Fruit fly (Drosophila melanogaster) whole organism, embryonic: ENCODE results near the gene SdicB.
A peak's percentile ranks its signal among the peaks of the same experiment; 100 is the strongest.

ENCODE experiments used
- Antp ChIP-seq: fragments of 200-800 bp; sonication (Bioruptor generic); optimal IDR thresholded peaks from 3 replicates; lab custom pipeline; 2016; ENCODE audit warnings: missing biosample characterization, missing genetic modification characterization
- Asciz ChIP-seq: fragments of 200-800 bp; sonication (Bioruptor generic); optimal IDR thresholded peaks from 2 replicates; lab custom pipeline; 2017; ENCODE audit warnings: missing biosample characterization, mild to moderate bottlenecking, missing genetic modification characterization, missing genetic modification reagents
- B-H1 ChIP-seq: fragments of 200-800 bp; sonication (Bioruptor generic); IDR thresholded peaks from 3 replicates; pipeline ENCODE4 v1.3.6; 2022; ENCODE audit warnings: missing biosample characterization, missing genetic modification characterization
- CG10979 ChIP-seq: fragments of 200-800 bp; sonication (Bioruptor generic); optimal IDR thresholded peaks from 2 replicates; lab custom pipeline; 2018; ENCODE audit warnings: missing biosample characterization, mild to moderate bottlenecking, missing genetic modification characterization, moderate library complexity
- CG11504 ChIP-seq: fragments of 200-800 bp; sonication (Bioruptor generic); optimal IDR thresholded peaks from 3 replicates; lab custom pipeline; 2019; ENCODE audit warnings: missing biosample characterization, mild to moderate bottlenecking, missing genetic modification characterization, moderate library complexity
- CG12071 ChIP-seq: fragments of 200-800 bp; sonication (Bioruptor generic); optimal IDR thresholded peaks from 3 replicates; lab custom pipeline; 2018; ENCODE audit warnings: missing biosample characterization, mild to moderate bottlenecking, missing genetic modification characterization
- CG12299 ChIP-seq: fragments of 200-800 bp; sonication (Bioruptor generic); optimal IDR thresholded peaks from 2 replicates; lab custom pipeline; 2018; ENCODE audit warnings: missing biosample characterization, mild to moderate bottlenecking, missing genetic modification characterization
- CG1233 ChIP-seq: fragments of 200-800 bp; sonication (Bioruptor generic); optimal IDR thresholded peaks from 4 replicates; lab custom pipeline; 2018; ENCODE audit warnings: missing biosample characterization, mild to moderate bottlenecking, missing genetic modification characterization
- CG13775 ChIP-seq: fragments of 200-800 bp; sonication (Bioruptor generic); optimal IDR thresholded peaks from 3 replicates; lab custom pipeline; 2017; ENCODE audit warnings: missing biosample characterization, mild to moderate bottlenecking, missing genetic modification characterization
- CG13894 ChIP-seq: fragments of 200-800 bp; sonication (Bioruptor generic); optimal IDR thresholded peaks from 3 replicates; lab custom pipeline; 2018; ENCODE audit warnings: missing biosample characterization, mild to moderate bottlenecking, missing genetic modification characterization, moderate library complexity
- CG1529 ChIP-seq: fragments of 200-800 bp; sonication (Bioruptor generic); optimal IDR thresholded peaks from 3 replicates; lab custom pipeline; 2018; ENCODE audit warnings: missing biosample characterization, missing genetic modification characterization
- CG16863 ChIP-seq: fragments of 200-800 bp; sonication (Bioruptor generic); optimal IDR thresholded peaks from 3 replicates; lab custom pipeline; 2016; ENCODE audit warnings: missing biosample characterization, missing genetic modification characterization
- CG17568 ChIP-seq: fragments of 200-800 bp; sonication (Bioruptor generic); optimal IDR thresholded peaks from 2 replicates; lab custom pipeline; 2018; ENCODE audit warnings: missing biosample characterization, mild to moderate bottlenecking, missing genetic modification characterization, moderate library complexity
- CG17612 ChIP-seq: fragments of 200-800 bp; sonication (Bioruptor generic); IDR thresholded peaks from 2 replicates; pipeline ENCODE4 v1.3.6; 2022; ENCODE audit warnings: missing biosample characterization, missing genetic modification characterization
- CG17912 ChIP-seq: fragments of 200-800 bp; sonication (Bioruptor generic); optimal IDR thresholded peaks from 2 replicates; lab custom pipeline; 2018; ENCODE audit warnings: missing biosample characterization, mild to moderate bottlenecking, missing genetic modification characterization
- CG18011 ChIP-seq: fragments of 200-800 bp; sonication (Bioruptor generic); optimal IDR thresholded peaks from 2 replicates; lab custom pipeline; 2017; ENCODE audit warnings: missing biosample characterization, missing genetic modification characterization, mild to moderate bottlenecking, moderate library complexity, missing genotype
- CG30431 ChIP-seq: fragments of 200-800 bp; sonication (Bioruptor generic); optimal IDR thresholded peaks from 2 replicates; lab custom pipeline; 2017; ENCODE audit warnings: missing biosample characterization, missing genetic modification characterization
- CG31365 ChIP-seq: fragments of 200-800 bp; sonication (Bioruptor generic); optimal IDR thresholded peaks from 2 replicates; lab custom pipeline; 2018; ENCODE audit warnings: missing biosample characterization, mild to moderate bottlenecking, missing genetic modification characterization
- CG3995 ChIP-seq: fragments of 200-800 bp; sonication (Bioruptor generic); optimal IDR thresholded peaks from 3 replicates; lab custom pipeline; 2016; ENCODE audit warnings: missing biosample characterization, missing genetic modification characterization
- CG4360 ChIP-seq: fragments of 200-800 bp; sonication (Bioruptor generic); IDR thresholded peaks from 2 replicates; pipeline ENCODE4 v1.3.6; 2022; ENCODE audit warnings: missing biosample characterization, missing genetic modification characterization
- CG43689 ChIP-seq: fragments of 200-800 bp; sonication (Bioruptor generic); IDR thresholded peaks from 2 replicates; pipeline ENCODE4 v1.3.6; 2022; ENCODE audit warnings: missing biosample characterization, missing genetic modification characterization
- CG6689 ChIP-seq: fragments of 200-800 bp; sonication (Bioruptor generic); IDR thresholded peaks from 2 replicates; pipeline ENCODE4 v1.3.6; 2022; ENCODE audit warnings: missing biosample characterization, missing genetic modification characterization
- CG8765 ChIP-seq: fragments of 200-800 bp; sonication (Bioruptor generic); IDR thresholded peaks from 2 replicates; pipeline ENCODE4 v1.3.6; 2022; ENCODE audit warnings: missing biosample characterization, missing genetic modification characterization
- CG9932 ChIP-seq: fragments of 200-800 bp; sonication (Bioruptor generic); IDR thresholded peaks from 2 replicates; pipeline ENCODE4 v1.3.6; 2022; ENCODE audit warnings: missing biosample characterization, missing genetic modification characterization
- Chrac-16 ChIP-seq: fragments of 200-800 bp; sonication (Bioruptor generic); optimal IDR thresholded peaks from 3 replicates; lab custom pipeline; 2016; ENCODE audit warnings: missing biosample characterization, missing genetic modification characterization
- CkIIα-i1 ChIP-seq: fragments of 200-800 bp; sonication (Bioruptor generic); IDR thresholded peaks from 2 replicates; pipeline ENCODE4 v1.3.6; 2022; ENCODE audit warnings: missing biosample characterization, missing genetic modification characterization
- Dfd ChIP-seq, 2 experiments: fragments of >200 bp; optimal IDR thresholded peaks; 2 replicates each; lab custom pipeline; 2017; ENCODE audit warnings: missing biosample characterization in 2 of 2, missing genetic modification characterization in 2 of 2
- Dref ChIP-seq: fragments of 200-800 bp; sonication (Bioruptor generic); IDR thresholded peaks from 2 replicates; pipeline ENCODE4 v1.3.6; 2022; ENCODE audit warnings: missing biosample characterization, missing genetic modification characterization
- Fer1 ChIP-seq: fragments of 200-800 bp; sonication (Bioruptor generic); optimal IDR thresholded peaks from 2 replicates; lab custom pipeline; 2017; ENCODE audit warnings: missing biosample characterization, mild to moderate bottlenecking, missing genetic modification characterization
- Fer3 ChIP-seq: fragments of 200-800 bp; sonication (Bioruptor generic); optimal IDR thresholded peaks from 2 replicates; lab custom pipeline; 2018; ENCODE audit warnings: missing biosample characterization, mild to moderate bottlenecking, missing genetic modification characterization, moderate library complexity
- Lim3 ChIP-seq: fragments of 200-800 bp; sonication (Bioruptor generic); IDR thresholded peaks from 2 replicates; pipeline ENCODE4 v1.3.6; 2022; ENCODE audit warnings: missing biosample characterization, missing genetic modification characterization
- Max ChIP-seq: fragments of 200-800 bp; sonication (Bioruptor generic); optimal IDR thresholded peaks from 2 replicates; lab custom pipeline; 2016; ENCODE audit warnings: missing biosample characterization, mild to moderate bottlenecking, missing genetic modification characterization
- Six4 ChIP-seq: fragments of 200-800 bp; sonication (Bioruptor generic); optimal IDR thresholded peaks from 2 replicates; lab custom pipeline; 2016; ENCODE audit warnings: missing biosample characterization, missing genetic modification characterization
- Sox100B ChIP-seq: fragments of 200-800 bp; sonication (Bioruptor generic); optimal IDR thresholded peaks from 3 replicates; lab custom pipeline; 2018; ENCODE audit warnings: missing biosample characterization, mild to moderate bottlenecking, missing genetic modification characterization
- ab ChIP-seq: fragments of 200-800 bp; sonication (Bioruptor generic); optimal IDR thresholded peaks from 2 replicates; lab custom pipeline; 2016; ENCODE audit warnings: missing biosample characterization, missing genetic modification characterization
- ato ChIP-seq: fragments of 200-800 bp; sonication (Bioruptor generic); IDR thresholded peaks from 2 replicates; pipeline ENCODE4 v1.3.6; 2022; ENCODE audit warnings: missing biosample characterization, missing genetic modification characterization; ENCODE audit not compliant: partially characterized antibody
- chm ChIP-seq: fragments of 200-800 bp; sonication (Bioruptor generic); IDR thresholded peaks from 2 replicates; pipeline ENCODE4 v1.3.6; 2022; ENCODE audit warnings: missing biosample characterization, missing genetic modification characterization
- crol ChIP-seq: fragments of 200-800 bp; sonication (Bioruptor generic); IDR thresholded peaks from 2 replicates; pipeline ENCODE4 v1.3.6; 2022; ENCODE audit warnings: missing biosample characterization, missing genetic modification characterization
- dmrt11E ChIP-seq: fragments of 200-800 bp; sonication (Bioruptor generic); optimal IDR thresholded peaks from 3 replicates; lab custom pipeline; 2018; ENCODE audit warnings: missing biosample characterization, mild to moderate bottlenecking, missing genetic modification characterization, moderate library complexity
- fru ChIP-seq: fragments of >200 bp; optimal IDR thresholded peaks from 2 replicates; lab custom pipeline; 2017
- her ChIP-seq: fragments of 200-800 bp; sonication (Bioruptor generic); optimal IDR thresholded peaks from 2 replicates; lab custom pipeline; 2016; ENCODE audit warnings: missing biosample characterization, missing genetic modification characterization
- klu ChIP-seq: fragments of 200-800 bp; sonication (Bioruptor generic); IDR thresholded peaks from 2 replicates; pipeline ENCODE4 v1.3.6; 2022; ENCODE audit warnings: missing biosample characterization, missing genetic modification characterization
- lbe ChIP-seq: fragments of 200-800 bp; sonication (Bioruptor generic); optimal IDR thresholded peaks from 2 replicates; lab custom pipeline; 2016; ENCODE audit warnings: missing biosample characterization, mild to moderate bottlenecking, missing genetic modification characterization
- maf-S ChIP-seq: fragments of 200-800 bp; sonication (Bioruptor generic); optimal IDR thresholded peaks from 2 replicates; lab custom pipeline; 2016; ENCODE audit warnings: missing biosample characterization, missing genetic modification characterization
- mld ChIP-seq: fragments of 200-800 bp; sonication (Bioruptor generic); IDR thresholded peaks from 3 replicates; pipeline ENCODE4 v1.3.6; 2022; ENCODE audit warnings: missing biosample characterization, missing genetic modification characterization; ENCODE audit not compliant: partially characterized antibody
- nau ChIP-seq: fragments of 200-800 bp; sonication (Bioruptor generic); optimal IDR thresholded peaks from 3 replicates; lab custom pipeline; 2017; ENCODE audit warnings: missing biosample characterization, mild to moderate bottlenecking, missing genetic modification characterization, missing genetic modification reagents
- onecut ChIP-seq: fragments of 200-800 bp; sonication (Bioruptor generic); IDR thresholded peaks from 2 replicates; pipeline ENCODE4 v1.3.6; 2022; ENCODE audit warnings: missing biosample characterization, missing genetic modification characterization
- so ChIP-seq: fragments of 200-800 bp; sonication (Bioruptor generic); IDR thresholded peaks from 3 replicates; pipeline ENCODE4 v1.3.6; 2022; ENCODE audit warnings: missing biosample characterization, missing genetic modification characterization
- sqz ChIP-seq: fragments of 200-800 bp; sonication (Bioruptor generic); optimal IDR thresholded peaks from 3 replicates; lab custom pipeline; 2018; ENCODE audit warnings: missing biosample characterization, mild to moderate bottlenecking, missing genetic modification characterization
- stwl ChIP-seq: fragments of 200-800 bp; sonication (Bioruptor generic); optimal IDR thresholded peaks from 3 replicates; lab custom pipeline; 2018; ENCODE audit warnings: missing biosample characterization, mild to moderate bottlenecking, missing genetic modification characterization, moderate library complexity
- tio ChIP-seq: fragments of 200-800 bp; sonication (Bioruptor generic); optimal IDR thresholded peaks from 2 replicates; lab custom pipeline; 2017; ENCODE audit warnings: missing biosample characterization, missing genetic modification characterization, inconsistent platforms
- vfl ChIP-seq: fragments of 200-800 bp; sonication (Bioruptor generic); optimal IDR thresholded peaks from 2 replicates; lab custom pipeline; 2016; ENCODE audit warnings: missing biosample characterization, missing genetic modification characterization
- zfh1 ChIP-seq: fragments of 200-800 bp; sonication (Bioruptor generic); IDR thresholded peaks from 3 replicates; pipeline ENCODE4 v1.3.6; 2022; ENCODE audit warnings: missing biosample characterization, missing genetic modification characterization

SdicB gene

dm6 chrX:20159679-20160140 lies 49.7 kb downstream of the SdicB start, which contains the start of gene Rab35 (continued):
- TF ChIP-seq CG13894 (tag; lab: Kevin White, UChicago) (no peak), Dref (GFP tag; lab: Robert Waterston, UW) (peak; percentile 77), CG12299 (tag; lab: Kevin White, UChicago) (no peak), dmrt11E (tag; lab: Kevin White, UChicago) (no peak), ab (GFP tag; lab: Kevin White, UChicago) (no peak), crol (GFP tag; lab: Robert Waterston, UW) (no peak), CG16863 (GFP tag; lab: Kevin White, UChicago) (no peak), CG10979 (tag; lab: Kevin White, UChicago) (no peak), lbe (GFP tag; lab: Kevin White, UChicago) (no peak), CG1233 (no peak), fru (lab: Kevin White, UChicago) (no peak), tio (GFP tag; lab: Kevin White, UChicago) (no peak), Sox100B (GFP tag; lab: Kevin White, UChicago) (no peak), CG17568 (GFP tag; lab: Kevin White, UChicago) (no peak), her (GFP tag; lab: Kevin White, UChicago) (no peak), ato (GFP tag; lab: Robert Waterston, UW) (peak; percentile 84), CG6689 (GFP tag; lab: Robert Waterston, UW) (no peak), CG4360 (GFP tag; lab: Robert Waterston, UW) (no peak), Dfd (GFP tag; optimal IDR thresholded peaks at IDR 0.05; lab: Kevin White, UChicago) (no peak), CG17912 (GFP tag; lab: Kevin White, UChicago) (no peak), sqz (GFP tag; lab: Kevin White, UChicago) (no peak), Asciz (GFP tag; lab: Kevin White, UChicago) (no peak), CG11504 (tag; lab: Kevin White, UChicago) (peak; percentile 27), onecut (GFP tag; lab: Robert Waterston, UW) (no peak), chm (no peak), CG3995 (GFP tag; lab: Kevin White, UChicago) (peak; percentile 24), klu (GFP tag; lab: Robert Waterston, UW) (no peak), mld (peak; percentile 74; the same call in 2 of the 3 replicates), Lim3 (GFP tag; lab: Robert Waterston, UW) (no peak), CG8765 (no peak), CG9932 (GFP tag; lab: Robert Waterston, UW) (peak; percentile 60), CG12071 (GFP tag; lab: Kevin White, UChicago) (no peak), CG17612 (GFP tag; lab: Robert Waterston, UW) (no peak), CkIIα-i1 (GFP tag; lab: Robert Waterston, UW) (no peak), Max (GFP tag; lab: Kevin White, UChicago) (peak; percentile 19), CG18011 (GFP tag; lab: Kevin White, UChicago) (no peak), CG31365 (no peak), Six4 (no peak), Fer3 (tag; lab: Kevin White, UChicago) (no peak), B-H1 (GFP tag; lab: Robert Waterston, UW) (no peak), zfh1 (GFP tag; lab: Robert Waterston, UW) (0 out of 3 replicates have a peak, but pooled peaks have one; percentile 30), stwl (tag; lab: Kevin White, UChicago) (peak; percentile 54), vfl (GFP tag; lab: Kevin White, UChicago) (no peak), Antp (GFP tag; lab: Kevin White, UChicago) (no peak), Chrac-16 (GFP tag; lab: Kevin White, UChicago) (peak; percentile 23), maf-S (GFP tag; lab: Kevin White, UChicago) (no peak), CG43689 (GFP tag; lab: Robert Waterston, UW) (no peak), Fer1 (GFP tag; lab: Kevin White, UChicago) (no peak), nau (GFP tag; lab: Kevin White, UChicago) (no peak), CG13775 (GFP tag; lab: Kevin White, UChicago) (no peak), CG30431 (no peak), so (GFP tag; lab: Robert Waterston, UW) (no peak), CG1529 (GFP tag; lab: Kevin White, UChicago) (no peak)
